Worm (Caenorhabditis elegans): ENCODE data around the gene sra-29.
A peak's percentile ranks its signal among the peaks of the same experiment; 100 is the strongest.

Gene sra-29

ce11 chrII:6528629-6529028, 46.9 kb downstream of the sra-29 start, which contains the start of gene C56E6.4:
C56E6.4 (minus strand) TSS chrII:6528729.
- TF ChIP-seq ZK546.5 (tag; optimal IDR thresholded peaks at IDR 0.05) = no peak
- TF ChIP-seq fos-1 (tag; optimal IDR thresholded peaks at IDR 0.05) = no peak
- TF ChIP-seq nhr-129 (tag; optimal IDR thresholded peaks at IDR 0.05) = no peak
- TF ChIP-seq nhr-6 (tag; optimal IDR thresholded peaks at IDR 0.05) = no peak
- no peak for TF ChIP-seq ztf-4 (tag; optimal IDR thresholded peaks at IDR 0.05)
- no peak for TF ChIP-seq R02D3.7 (tag; optimal IDR thresholded peaks at IDR 0.05)
- no peak for TF ChIP-seq mdl-1 (tag; optimal IDR thresholded peaks at IDR 0.05)
- no peak for TF ChIP-seq Y55F3AM.14 (GFP tag; optimal IDR thresholded peaks at IDR 0.05)
- TF ChIP-seq nhr-10 (tag; optimal IDR thresholded peaks at IDR 0.05) = no peak

- TF ChIP-seq ztf-11 (tag; optimal IDR thresholded peaks at IDR 0.05) (no peak), C34F6.9 (tag; optimal IDR thresholded peaks at IDR 0.05) (no peak), ztf-1 (GFP tag; conservative IDR thresholded peaks at IDR 0.05) (no peak), lin-39 (tag; optimal IDR thresholded peaks at IDR 0.05) (no peak), mbf-1 (tag; optimal IDR thresholded peaks at IDR 0.05) (no peak), zag-1 (tag; optimal IDR thresholded peaks at IDR 0.05) (no peak), sma-3 (GFP tag; optimal IDR thresholded peaks at IDR 0.05) (no peak), elt-3 (tag; optimal IDR thresholded peaks at IDR 0.05) (no peak), skn-1 (tag; optimal IDR thresholded peaks at IDR 0.05) (no peak), gmeb-1 (tag; optimal IDR thresholded peaks at IDR 0.05) (no peak), nhr-12 (tag; optimal IDR thresholded peaks at IDR 0.05) (no peak), F13H6.1 (tag; optimal IDR thresholded peaks at IDR 0.05) (no peak), nhr-23 (tag; optimal IDR thresholded peaks at IDR 0.05) (no peak), ama-1 (optimal IDR thresholded peaks at IDR 0.05) (no peak)
Observed at ce11 chrII:6526136-6526684, 49.3 kb downstream of the sra-29 start.

ce11 chrII:6524501-6524977, 51.0 kb downstream of the sra-29 start, which contains the start of gene C56E6.2:
C56E6.2 (plus strand) TSS chrII:6524927.
- TF ChIP-seq ztf-4 (tag; optimal IDR thresholded peaks at IDR 0.05) = no peak
- peak; percentile 16 for TF ChIP-seq fos-1 (tag; optimal IDR thresholded peaks at IDR 0.05)
- TF ChIP-seq nhr-11 (tag; optimal IDR thresholded peaks at IDR 0.05) = no peak
- no peak for TF ChIP-seq egl-27 (tag; optimal IDR thresholded peaks at IDR 0.05)

Data from whole organism, L2 larva.